Worm (Caenorhabditis elegans): ENCODE data around the gene bgnt-1.3.

ce11 chrV:16287619-16288018 is 31.3 kb upstream of the bgnt-1.3 start, which contains the start of gene F28G4.3:
- TF ChIP-seq pha-4 (tag; optimal IDR thresholded peaks at IDR 0.05) (no peak), R02D3.7 (tag; optimal IDR thresholded peaks at IDR 0.05) (no peak), nhr-11 (tag; optimal IDR thresholded peaks at IDR 0.05) (no peak), unc-39 (tag; optimal IDR thresholded peaks at IDR 0.05) (no peak), aly-2 (tag; optimal IDR thresholded peaks at IDR 0.05) (no peak), jun-1 (tag; optimal IDR thresholded peaks at IDR 0.05) (no peak), fos-1 (tag; optimal IDR thresholded peaks at IDR 0.05) (no peak), nhr-76 (tag; optimal IDR thresholded peaks at IDR 0.05) (no peak), elt-1 (tag; optimal IDR thresholded peaks at IDR 0.05) (no peak)
